Fruit fly (Drosophila melanogaster): ENCODE data around the gene wupA.
A peak's percentile ranks its signal among the peaks of the same experiment; 100 is the strongest.

The wupA gene

DNA sequence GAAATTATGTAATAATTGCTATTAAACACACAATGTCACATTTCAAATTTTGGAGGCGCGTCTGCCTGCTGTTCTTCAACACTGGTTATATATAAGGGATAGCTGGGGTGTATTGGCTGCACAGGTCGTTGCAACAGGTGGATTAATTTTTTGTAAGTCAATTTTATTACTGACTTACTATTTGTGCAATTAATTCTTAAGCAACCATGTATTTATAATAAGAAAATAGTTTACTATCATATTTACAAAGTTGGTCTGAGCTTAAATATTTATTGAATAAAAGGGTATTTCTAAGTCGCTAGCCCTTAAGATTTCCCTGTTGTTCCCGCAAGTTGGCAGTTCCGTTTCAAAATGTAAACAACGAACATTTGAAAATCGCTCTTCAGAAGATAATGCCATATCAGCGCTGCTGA lies 23.9 kb downstream of the wupA start, which contains the start of gene RhoGAP16F (continued):
- TF ChIP-seq hbn (GFP tag; IDR thresholded peaks at IDR 0.05; ENCODE audit: partially characterized antibody) (no peak), CG8924 (tag; optimal IDR thresholded peaks at IDR 0.05) (peak; percentile 82), CG15514 (GFP tag; optimal IDR thresholded peaks at IDR 0.05) (peak; percentile 69), kay (GFP tag; optimal IDR thresholded peaks at IDR 0.05) (peak; percentile 75), amos (GFP tag; IDR thresholded peaks at IDR 0.05; ENCODE audit: partially characterized antibody) (no peak), CG2678 (tag; optimal IDR thresholded peaks at IDR 0.05) (peak; percentile 88), gem (tag; optimal IDR thresholded peaks at IDR 0.05) (peak; percentile 92), gsb (GFP tag; IDR thresholded peaks at IDR 0.05) (peak; percentile 54; the same call in 1 of the 2 replicates), lilli (GFP tag; optimal IDR thresholded peaks at IDR 0.05) (peak; percentile 93), Rfx (GFP tag; IDR thresholded peaks at IDR 0.05) (peak; percentile 85), row (GFP tag; IDR thresholded peaks at IDR 0.05) (peak; percentile 99), CG17385 (GFP tag; optimal IDR thresholded peaks at IDR 0.05) (peak; percentile 76), C15 (GFP tag; IDR thresholded peaks at IDR 0.05) (no peak), CG10321 (GFP tag; IDR thresholded peaks at IDR 0.05) (peak; percentile 43; the same call in 1 of the 2 replicates), unc-4 (GFP tag; IDR thresholded peaks at IDR 0.05; ENCODE audit: partially characterized antibody) (no peak), sqz (GFP tag; optimal IDR thresholded peaks at IDR 0.05) (peak; percentile 63), Asciz (GFP tag; optimal IDR thresholded peaks at IDR 0.05) (peak; percentile 74), CG17328 (GFP tag; IDR thresholded peaks at IDR 0.05) (peak; percentile 78), CG10959 (GFP tag; IDR thresholded peaks at IDR 0.05) (peak; percentile 61), Xrp1 (GFP tag; IDR thresholded peaks at IDR 0.05) (peak; percentile 91), tna (GFP tag; IDR thresholded peaks at IDR 0.05; ENCODE audit: partially characterized antibody) (no peak), jing (GFP tag; optimal IDR thresholded peaks at IDR 0.05) (peak; percentile 71), CG4424 (GFP tag; optimal IDR thresholded peaks at IDR 0.05) (peak; percentile 90), Rx (GFP tag; IDR thresholded peaks at IDR 0.05) (peak; percentile 53; the same call in 1 of the 2 replicates), crc (GFP tag; optimal IDR thresholded peaks at IDR 0.05) (peak; percentile 39), CG14667 (GFP tag; IDR thresholded peaks at IDR 0.05) (peak; percentile 77), CG6765 (GFP tag; optimal IDR thresholded peaks at IDR 0.05) (peak; percentile 62), CG16863 (GFP tag; optimal IDR thresholded peaks at IDR 0.05) (peak; percentile 73), CG31441 (GFP tag; IDR thresholded peaks at IDR 0.05) (peak; percentile 80), Xbp1 (GFP tag; optimal IDR thresholded peaks at IDR 0.05) (peak; percentile 92), CG14441 (GFP tag; IDR thresholded peaks at IDR 0.05) (peak; percentile 85), maf-S (GFP tag; optimal IDR thresholded peaks at IDR 0.05) (peak; percentile 49), Myb (GFP tag; optimal IDR thresholded peaks at IDR 0.05) (peak; percentile 79), pum (GFP tag; optimal IDR thresholded peaks at IDR 0.05) (peak; percentile 76), Tbp (GFP tag; optimal IDR thresholded peaks at IDR 0.05) (no peak), CG32532 (GFP tag; IDR thresholded peaks at IDR 0.05) (peak; percentile 81), CG1603 (tag; optimal IDR thresholded peaks at IDR 0.05) (peak; percentile 77), hkb (optimal IDR thresholded peaks at IDR 0.05) (no peak), hkb (GFP tag; IDR thresholded peaks at IDR 0.05) (peak; percentile 79), Max (GFP tag; optimal IDR thresholded peaks at IDR 0.05) (peak; percentile 89), lab (GFP tag; optimal IDR thresholded peaks at IDR 0.05) (peak; percentile 89), CG11398 (GFP tag; optimal IDR thresholded peaks at IDR 0.05) (peak; percentile 61), bigmax (GFP tag; optimal IDR thresholded peaks at IDR 0.05) (no peak), insv (GFP tag; optimal IDR thresholded peaks at IDR 0.05) (peak in 1 of 2 experiments; percentile 28), salm (tag; optimal IDR thresholded peaks at IDR 0.05) (peak; percentile 66), H2.0 (GFP tag; IDR thresholded peaks at IDR 0.05) (peak; percentile 79), cad (GFP tag; optimal IDR thresholded peaks at IDR 0.05) (no peak), lov (optimal IDR thresholded peaks at IDR 0.05) (no peak), lov (GFP tag; IDR thresholded peaks at IDR 0.05) (0 out of 3 replicates have a peak, but pooled peaks have one; percentile 53), CTCF (GFP tag; optimal IDR thresholded peaks at IDR 0.05) (peak; percentile 26), CG15696 (tag; optimal IDR thresholded peaks at IDR 0.05) (peak; percentile 78), tup (GFP tag; optimal IDR thresholded peaks at IDR 0.05) (peak; percentile 39)
